Worm (Caenorhabditis elegans) whole organism, midembryonic: Measurements from ENCODE around the gene rcan-1.

Experiments
- T22C8.4 ChIP-seq: fragments of 200-800 bp; sonication (Bioruptor generic); IDR thresholded peaks from 2 replicates; pipeline ENCODE4 v1.3.6; 2022; ENCODE audit warnings: missing genetic modification characterization, missing compliant biosample characterization
- cog-1 ChIP-seq: sonication (generic microtip); optimal IDR thresholded peaks from 2 replicates; lab custom pipeline; 2016; ENCODE audit warnings: missing genetic modification characterization, missing compliant biosample characterization
- flt-1 ChIP-seq: fragments of 200-800 bp; sonication (Bioruptor generic); IDR thresholded peaks from 2 replicates; pipeline ENCODE4 v1.3.6; 2022; ENCODE audit warnings: missing genetic modification characterization, missing compliant biosample characterization
- klf-2 ChIP-seq: fragments of 200-800 bp; sonication (Bioruptor generic); conservative IDR thresholded peaks from 2 replicates; pipeline ENCODE4 v1.3.6; 2022; ENCODE audit warnings: missing genetic modification reagents, missing genetic modification characterization, missing compliant biosample characterization
- med-1 ChIP-seq: sonication (generic microtip); optimal IDR thresholded peaks from 2 replicates; lab custom pipeline; 2017; ENCODE audit warnings: missing genetic modification characterization, mild to moderate bottlenecking, missing compliant biosample characterization, antibody characterized with exemption, missing genetic modification reagents; ENCODE audit not compliant: insufficient read depth
- ref-1 ChIP-seq: fragments of 200-800 bp; sonication (Bioruptor generic); conservative IDR thresholded peaks from 2 replicates; pipeline ENCODE4 v1.3.6; 2022; ENCODE audit warnings: missing genetic modification reagents, missing genetic modification characterization, missing compliant biosample characterization
- tab-1 ChIP-seq: fragments of 200-800 bp; sonication (Bioruptor generic); IDR thresholded peaks from 2 replicates; pipeline ENCODE4 v1.3.6; 2022; ENCODE audit warnings: missing genetic modification characterization, missing compliant biosample characterization
- ztf-23 ChIP-seq: fragments of 200-800 bp; sonication (Bioruptor generic); IDR thresholded peaks from 2 replicates; pipeline ENCODE4 v1.3.6; 2022; ENCODE audit warnings: missing genetic modification reagents, missing genetic modification characterization, missing compliant biosample characterization
- ztf-29 ChIP-seq: fragments of 200-800 bp; sonication (Bioruptor generic); IDR thresholded peaks from 2 replicates; pipeline ENCODE4 v1.3.6; 2022; ENCODE audit warnings: missing genetic modification reagents, missing genetic modification characterization, missing compliant biosample characterization

The rcan-1 gene

DNA sequence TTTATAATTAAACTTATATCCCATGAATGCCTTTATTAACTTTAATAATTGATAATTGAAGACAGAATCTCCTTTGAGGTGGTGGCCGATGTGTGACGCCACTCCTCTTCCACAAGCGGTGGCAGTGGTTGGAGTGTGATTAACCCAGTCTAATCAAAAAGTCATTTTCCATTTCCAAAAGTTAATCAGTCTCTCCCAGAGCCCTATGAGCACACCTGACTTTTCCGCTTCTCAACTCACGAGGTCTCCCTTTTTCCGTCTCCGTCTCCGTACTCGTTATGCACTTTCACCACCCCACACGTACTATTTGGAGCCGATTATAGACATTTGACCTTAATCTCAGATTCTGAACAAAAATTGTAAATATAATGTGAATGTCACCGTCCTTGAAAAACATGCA, 41.2 kb downstream of the rcan-1 start:
- TF ChIP-seq flt-1 (GFP tag; lab: Robert Waterston, UW), result no peak
- no peak for TF ChIP-seq ztf-29 (GFP tag; lab: Robert Waterston, UW)
- no peak for TF ChIP-seq ref-1
- no peak for TF ChIP-seq T22C8.4 (GFP tag; lab: Robert Waterston, UW)
- TF ChIP-seq tab-1 (GFP tag; lab: Robert Waterston, UW), result no peak
- TF ChIP-seq ztf-23, result no peak
- no peak for TF ChIP-seq klf-2 (GFP tag; lab: Robert Waterston, UW)
- no peak for TF ChIP-seq med-1
- TF ChIP-seq cog-1 (tag; lab: Kevin White, UChicago), result no peak

DNA sequence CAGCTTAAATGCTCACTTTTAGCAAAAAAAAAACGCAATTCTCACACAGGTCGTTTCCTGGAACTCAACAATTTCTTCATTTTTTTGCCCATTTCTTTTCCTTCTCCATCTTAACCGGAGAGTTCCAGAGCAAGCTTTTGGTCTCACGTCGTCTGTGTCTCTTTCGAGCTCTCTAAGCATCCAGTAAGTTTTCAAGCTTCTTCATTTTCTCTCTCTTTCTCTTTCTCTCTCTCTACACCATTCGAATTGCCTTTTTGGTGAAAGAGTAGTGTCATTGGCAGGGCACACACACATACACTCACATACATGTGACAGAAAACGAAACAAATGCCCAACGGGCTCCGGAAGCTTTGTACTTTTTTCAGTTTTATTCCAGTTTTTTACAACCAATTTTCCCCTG, 44.0 kb downstream of the rcan-1 start:
- TF ChIP-seq cog-1 (tag; lab: Kevin White, UChicago) (no peak), klf-2 (GFP tag; lab: Robert Waterston, UW) (no peak), flt-1 (GFP tag; lab: Robert Waterston, UW) (no peak), T22C8.4 (GFP tag; lab: Robert Waterston, UW) (no peak), med-1 (no peak), ref-1 (no peak), ztf-29 (GFP tag; lab: Robert Waterston, UW) (no peak), tab-1 (GFP tag; lab: Robert Waterston, UW) (no peak), ztf-23 (no peak)

DNA sequence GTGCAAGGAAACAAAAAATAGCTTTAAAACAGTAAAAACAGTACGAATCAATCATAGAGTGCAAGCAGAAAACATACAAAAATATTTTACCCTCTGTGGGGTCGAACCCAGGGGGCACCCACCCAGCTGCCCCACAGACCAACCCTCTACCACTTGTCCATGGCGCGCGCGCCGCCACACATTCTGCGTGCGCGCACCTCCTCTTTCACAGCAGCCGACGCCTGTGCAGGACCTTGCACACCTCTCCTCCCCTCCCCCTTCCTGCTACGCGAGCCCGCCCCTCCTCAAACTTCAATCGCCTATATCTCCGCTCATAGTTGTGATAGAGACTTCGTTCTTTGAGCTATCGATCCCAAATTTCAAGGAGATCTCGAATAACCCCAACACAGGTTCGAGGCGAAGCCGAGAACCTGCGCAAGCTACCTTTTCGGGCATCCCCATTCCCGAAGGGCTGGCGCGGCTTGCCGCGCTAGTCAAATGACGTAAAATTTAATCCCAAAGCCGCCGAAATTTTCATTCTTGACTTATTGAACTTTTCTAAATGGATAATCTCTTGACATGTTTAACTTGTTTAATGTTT, 46.5 kb downstream of the rcan-1 start:
- TF ChIP-seq ztf-23, result peak; percentile 55; the same call in 1 of the 2 replicates
- peak; percentile 82 for TF ChIP-seq flt-1 (GFP tag; lab: Robert Waterston, UW)
- 0 out of 2 replicates have a peak, but pooled peaks have one; percentile 14 for TF ChIP-seq T22C8.4 (GFP tag; lab: Robert Waterston, UW)
- peak; percentile 48; the same call in 1 of the 2 replicates for TF ChIP-seq klf-2 (GFP tag; lab: Robert Waterston, UW)
- TF ChIP-seq tab-1 (GFP tag; lab: Robert Waterston, UW), result peak; percentile 75; the same call in 1 of the 2 replicates

DNA sequence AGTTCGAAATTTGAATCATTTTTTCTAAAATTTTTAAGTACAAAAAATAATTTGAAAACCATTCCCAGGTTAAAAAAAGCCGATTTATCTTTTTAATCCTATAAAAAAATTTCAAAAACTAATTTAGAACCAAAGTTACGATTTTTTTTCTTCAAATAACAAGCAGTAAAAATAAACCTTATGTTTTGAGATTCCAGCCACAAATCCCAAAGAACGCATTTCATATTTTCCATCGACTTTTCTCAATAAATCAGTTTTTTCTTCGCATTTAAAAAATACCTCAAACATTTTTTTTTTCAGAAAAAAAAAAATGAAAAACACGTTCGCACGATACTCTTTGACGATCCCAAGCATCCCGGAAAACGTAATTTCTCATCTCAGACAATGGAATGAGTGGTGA, 48.7 kb downstream of the rcan-1 start, which contains the start of gene ckk-1:
Gene ckk-1, plus strand, starts transcription at position 301 of the 400 bp plus-strand sequence.
- TF ChIP-seq ref-1 (no peak), med-1 (no peak), cog-1 (tag; lab: Kevin White, UChicago) (no peak), klf-2 (GFP tag; lab: Robert Waterston, UW) (no peak), ztf-23 (no peak), T22C8.4 (GFP tag; lab: Robert Waterston, UW) (no peak), flt-1 (GFP tag; lab: Robert Waterston, UW) (no peak), tab-1 (GFP tag; lab: Robert Waterston, UW) (no peak), ztf-29 (GFP tag; lab: Robert Waterston, UW) (no peak)

DNA sequence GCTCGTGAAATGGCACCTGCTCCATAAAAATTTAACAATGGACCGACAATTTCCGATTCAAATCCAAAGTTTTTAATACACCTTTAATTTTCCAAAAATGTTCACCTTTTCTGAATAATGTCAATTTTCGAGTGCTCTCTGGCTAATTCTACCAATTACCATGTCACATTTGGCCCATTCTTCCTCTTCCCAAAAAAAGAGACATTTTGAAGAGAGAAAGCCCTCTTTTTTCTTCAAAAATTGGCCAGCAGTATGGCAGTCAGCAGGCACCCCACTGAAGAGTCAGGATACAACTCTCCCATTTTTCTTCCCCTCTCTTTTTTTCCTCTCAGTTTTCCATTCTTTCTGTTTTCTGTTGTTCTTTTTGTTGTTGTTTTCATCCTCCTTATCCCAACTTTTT, 49.4 kb downstream of the rcan-1 start:
- TF ChIP-seq T22C8.4 (GFP tag; lab: Robert Waterston, UW), result no peak
- no peak for TF ChIP-seq ztf-29 (GFP tag; lab: Robert Waterston, UW)
- no peak for TF ChIP-seq klf-2 (GFP tag; lab: Robert Waterston, UW)
- no peak for TF ChIP-seq med-1
- TF ChIP-seq cog-1 (tag; lab: Kevin White, UChicago), result no peak

DNA sequence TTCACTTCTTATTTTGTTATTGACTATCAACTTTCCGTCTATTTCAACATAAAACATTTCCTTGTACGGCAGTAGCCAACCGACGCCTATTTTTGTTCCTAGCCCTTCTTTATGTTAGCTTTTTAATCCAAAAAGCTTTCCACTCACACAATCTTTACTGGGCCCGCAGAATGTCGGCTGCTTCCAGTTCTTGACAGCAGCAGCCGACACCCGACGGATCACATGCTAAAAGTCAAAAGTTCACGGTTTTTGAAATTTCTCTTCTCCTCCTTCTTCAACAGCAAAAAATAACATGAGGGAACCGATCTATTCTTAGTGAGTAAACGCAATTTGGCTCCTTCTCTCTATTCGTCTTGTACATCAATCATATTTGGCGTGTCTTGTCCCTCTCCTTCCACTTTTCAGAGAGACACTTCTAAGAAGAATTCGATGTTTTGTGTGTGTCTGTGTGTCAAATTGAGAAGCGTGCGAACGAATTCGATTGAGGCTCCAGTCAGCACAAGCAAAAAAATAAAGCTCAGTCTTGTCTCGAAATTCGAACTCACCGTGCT, 51.4 kb downstream of the rcan-1 start:
- TF ChIP-seq ref-1 (no peak), tab-1 (GFP tag; lab: Robert Waterston, UW) (no peak), ztf-23 (no peak), med-1 (no peak), cog-1 (tag; lab: Kevin White, UChicago) (no peak), T22C8.4 (GFP tag; lab: Robert Waterston, UW) (no peak), flt-1 (GFP tag; lab: Robert Waterston, UW) (no peak), klf-2 (GFP tag; lab: Robert Waterston, UW) (no peak), ztf-29 (GFP tag; lab: Robert Waterston, UW) (no peak)
